Worm (Caenorhabditis elegans) whole organism, L4 larva: ENCODE data around the gene C32D5.8.

ENCODE experiments used
- T26A8.4 ChIP-seq: fragments of 200-800 bp; sonication (Bioruptor generic); IDR thresholded peaks from 2 replicates; pipeline ENCODE4 v1.3.6; 2022; ENCODE audit warnings: missing genetic modification characterization, missing compliant biosample characterization
- ZK546.5 ChIP-seq, 2 experiments: sonication (generic microtip); optimal IDR thresholded peaks; 2 replicates each; lab custom pipeline; 2017; ENCODE audit warnings: missing biosample characterization in 2 of 2, missing genetic modification characterization in 2 of 2
- fos-1 ChIP-seq: fragments of 150-350 bp; optimal IDR thresholded peaks from 2 replicates; lab custom pipeline; 2014; ENCODE audit warnings: missing biosample characterization, missing genetic modification characterization
- lin-38 ChIP-seq: fragments of 200-800 bp; sonication (Bioruptor generic); IDR thresholded peaks from 2 replicates; pipeline ENCODE4 v1.3.6; 2022; ENCODE audit warnings: missing genetic modification reagents, missing genetic modification characterization, missing compliant biosample characterization
- mdl-1 ChIP-seq, 2 experiments: fragments of 150-350 bp in 1 of 2; sonication (generic microtip) in 1 of 2; optimal IDR thresholded peaks; 2 replicates each; lab custom pipeline; 2014 to 2017; ENCODE audit warnings: missing biosample characterization in 2 of 2, missing genetic modification characterization in 2 of 2
- nhr-25 ChIP-seq: sonication (generic microtip); optimal IDR thresholded peaks from 2 replicates; lab custom pipeline; 2017; ENCODE audit warnings: missing genetic modification characterization, mild to moderate bottlenecking, missing compliant biosample characterization, antibody characterized with exemption, moderate library complexity, borderline replicate concordance; ENCODE audit not compliant: insufficient read depth
- unc-130 ChIP-seq: sonication (generic microtip); optimal IDR thresholded peaks from 2 replicates; lab custom pipeline; 2016; ENCODE audit warnings: missing genetic modification reagents, missing genetic modification characterization, missing compliant biosample characterization

DNA sequence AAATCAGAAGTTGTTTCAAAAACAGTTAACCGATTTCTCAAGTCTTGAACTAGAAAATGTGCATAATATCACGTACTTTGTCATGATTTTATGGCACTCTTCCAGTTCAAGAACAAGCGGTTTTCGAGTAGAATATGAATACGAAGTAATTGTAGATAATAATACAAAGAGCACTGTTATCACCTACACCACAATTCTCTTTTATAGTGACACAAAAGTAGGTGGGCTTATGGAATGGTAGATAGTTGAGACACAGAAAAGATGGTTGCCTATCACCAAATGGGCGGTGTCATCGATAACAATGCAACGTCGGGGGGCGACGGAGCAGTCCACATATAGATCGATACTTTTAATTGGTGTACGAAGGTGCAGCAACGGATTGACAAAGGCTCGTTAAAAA, 17.1 kb downstream of the C32D5.8 start:
- TF ChIP-seq unc-130 (GFP tag; lab: Kevin White, UChicago) (no peak), ZK546.5 (tag; optimal IDR thresholded peaks at IDR 0.05; lab: Kevin White, UChicago) (no peak), mdl-1 (tag; optimal IDR thresholded peaks at IDR 0.05; lab: Kevin White, UChicago) (no peak), lin-38 (no peak), T26A8.4 (GFP tag; lab: Robert Waterston, UW) (no peak), nhr-25 (tag; lab: Kevin White, UChicago) (no peak), fos-1 (tag; lab: Kevin White, UChicago) (no peak)
